Fruit fly (Drosophila melanogaster) whole organism, embryonic: ENCODE results near the gene CG17202.

Experiments
- Atf6 ChIP-seq: fragments of 200-800 bp; sonication (Bioruptor generic); IDR thresholded peaks from 2 replicates; pipeline ENCODE4 v1.3.6; 2022; ENCODE audit warnings: missing biosample characterization, missing genetic modification characterization
- CG10654 ChIP-seq: fragments of 200-800 bp; sonication (Bioruptor generic); optimal IDR thresholded peaks from 2 replicates; lab custom pipeline; 2016; ENCODE audit warnings: missing biosample characterization, missing genetic modification characterization
- CG11456 ChIP-seq: fragments of 200-800 bp; sonication (Bioruptor generic); IDR thresholded peaks from 3 replicates; pipeline ENCODE4 v1.3.6; 2022; ENCODE audit warnings: missing biosample characterization, missing genetic modification characterization
- CG12769 ChIP-seq: fragments of 200-800 bp; sonication (Bioruptor generic); optimal IDR thresholded peaks from 2 replicates; lab custom pipeline; 2019; ENCODE audit warnings: missing biosample characterization, mild to moderate bottlenecking, missing genetic modification characterization, moderate library complexity
- CG14667 ChIP-seq: fragments of 200-800 bp; sonication (Bioruptor generic); IDR thresholded peaks from 2 replicates; pipeline ENCODE4 v1.3.6; 2022; ENCODE audit warnings: missing biosample characterization, missing genetic modification characterization
- CG14860 ChIP-seq: fragments of 200-800 bp; sonication (Bioruptor generic); IDR thresholded peaks from 3 replicates; pipeline ENCODE4 v1.3.6; 2022; ENCODE audit warnings: missing biosample characterization, missing genetic modification characterization; ENCODE audit not compliant: partially characterized antibody
- CG15514 ChIP-seq: fragments of 200-800 bp; sonication (Bioruptor generic); optimal IDR thresholded peaks from 3 replicates; lab custom pipeline; 2017; ENCODE audit warnings: missing biosample characterization, missing genetic modification characterization, mild to moderate bottlenecking, moderate library complexity, missing genetic modification reagents
- CG1832 ChIP-seq: fragments of 200-800 bp; sonication (Bioruptor generic); optimal IDR thresholded peaks from 2 replicates; lab custom pipeline; 2017; ENCODE audit warnings: missing biosample characterization, mild to moderate bottlenecking, missing genetic modification characterization, inconsistent platforms
- CG18619 ChIP-seq: fragments of 200-800 bp; sonication (Bioruptor generic); optimal IDR thresholded peaks from 3 replicates; lab custom pipeline; 2017; ENCODE audit warnings: missing biosample characterization, mild to moderate bottlenecking, missing genetic modification characterization
- CG2116 ChIP-seq: fragments of 200-800 bp; sonication (Bioruptor generic); optimal IDR thresholded peaks from 3 replicates; lab custom pipeline; 2018; ENCODE audit warnings: missing biosample characterization, mild to moderate bottlenecking, missing genetic modification characterization
- CG2199 ChIP-seq: fragments of 200-800 bp; sonication (Bioruptor generic); IDR thresholded peaks from 3 replicates; pipeline ENCODE4 v1.3.6; 2022; ENCODE audit warnings: missing biosample characterization, missing genetic modification characterization
- CG9609 ChIP-seq: fragments of 200-800 bp; sonication (Bioruptor generic); optimal IDR thresholded peaks from 3 replicates; lab custom pipeline; 2016; ENCODE audit warnings: missing biosample characterization, missing genetic modification characterization
- CG9876 ChIP-seq: fragments of 200-800 bp; sonication (Bioruptor generic); optimal IDR thresholded peaks from 2 replicates; lab custom pipeline; 2016; ENCODE audit warnings: missing biosample characterization, missing genetic modification characterization
- Fer1 ChIP-seq: fragments of 200-800 bp; sonication (Bioruptor generic); optimal IDR thresholded peaks from 2 replicates; lab custom pipeline; 2017; ENCODE audit warnings: missing biosample characterization, mild to moderate bottlenecking, missing genetic modification characterization
- Mad ChIP-seq: fragments of 200-800 bp; sonication (Bioruptor generic); optimal IDR thresholded peaks from 2 replicates; lab custom pipeline; 2016; ENCODE audit warnings: missing biosample characterization, missing genetic modification characterization
- Nf-YB ChIP-seq: fragments of 200-800 bp; sonication (Bioruptor generic); optimal IDR thresholded peaks from 3 replicates; lab custom pipeline; 2019; ENCODE audit warnings: missing biosample characterization, mild to moderate bottlenecking, missing genetic modification characterization, moderate library complexity
- Oli ChIP-seq: fragments of 200-800 bp; sonication (Bioruptor generic); optimal IDR thresholded peaks from 2 replicates; lab custom pipeline; 2018; ENCODE audit warnings: missing biosample characterization, mild to moderate bottlenecking, missing genetic modification characterization, moderate library complexity
- Opbp ChIP-seq: fragments of 200-800 bp; sonication (Bioruptor generic); IDR thresholded peaks from 3 replicates; pipeline ENCODE4 v1.3.6; 2022; ENCODE audit warnings: missing biosample characterization, missing genetic modification characterization; ENCODE audit not compliant: partially characterized antibody
- Rfx ChIP-seq: fragments of 200-800 bp; sonication (Bioruptor generic); IDR thresholded peaks from 2 replicates; pipeline ENCODE4 v1.3.6; 2022; ENCODE audit warnings: missing biosample characterization, missing genetic modification characterization
- Trl ChIP-seq, 3 experiments: fragments of >200 bp in 2 of 3; fragments of 200-800 bp in 1 of 3; sonication (Bioruptor generic) in 1 of 3; optimal IDR thresholded peaks; 2 replicates in 1 of 3; 3 replicates in 2 of 3; lab custom pipeline; 2016 to 2017; ENCODE audit warnings: missing biosample characterization in 1 of 3, missing genetic modification characterization in 1 of 3
- ac ChIP-seq: fragments of 200-800 bp; sonication (Bioruptor generic); optimal IDR thresholded peaks from 3 replicates; lab custom pipeline; 2017; ENCODE audit warnings: missing biosample characterization, mild to moderate bottlenecking, missing genetic modification characterization
- bsh ChIP-seq, 2 experiments: fragments of 200-800 bp; sonication (Bioruptor generic); optimal IDR thresholded peaks; 2 replicates each; lab custom pipeline; 2017 to 2018; ENCODE audit warnings: mild to moderate bottlenecking in 2 of 2, missing biosample characterization in 2 of 2, missing genetic modification characterization in 2 of 2, moderate library complexity in 1 of 2
- cad ChIP-seq: fragments of >200 bp; optimal IDR thresholded peaks from 2 replicates; lab custom pipeline; 2017; ENCODE audit warnings: missing biosample characterization, missing genetic modification characterization
- cas ChIP-seq: fragments of 200-800 bp; sonication (Bioruptor generic); IDR thresholded peaks from 2 replicates; pipeline ENCODE4 v1.3.6; 2022; ENCODE audit warnings: missing biosample characterization, missing genetic modification characterization
- cg ChIP-seq: fragments of 200-800 bp; sonication (Bioruptor generic); optimal IDR thresholded peaks from 3 replicates; lab custom pipeline; 2019; ENCODE audit warnings: missing biosample characterization, mild to moderate bottlenecking, missing genetic modification characterization, moderate library complexity
- h ChIP-seq: fragments of >200 bp; optimal IDR thresholded peaks from 2 replicates; lab custom pipeline; 2017
- ham ChIP-seq: fragments of 200-800 bp; sonication (Bioruptor generic); IDR thresholded peaks from 2 replicates; pipeline ENCODE4 v1.3.6; 2022; ENCODE audit warnings: missing biosample characterization, missing genetic modification characterization
- knrl ChIP-seq: fragments of 200-800 bp; sonication (Bioruptor generic); IDR thresholded peaks from 3 replicates; pipeline ENCODE4 v1.3.6; 2022; ENCODE audit warnings: missing biosample characterization, missing genetic modification characterization; ENCODE audit not compliant: partially characterized antibody
- lmd ChIP-seq: fragments of 200-800 bp; sonication (Bioruptor generic); IDR thresholded peaks from 2 replicates; pipeline ENCODE4 v1.3.6; 2022; ENCODE audit warnings: missing biosample characterization, missing genetic modification characterization
- nom ChIP-seq: fragments of 200-800 bp; sonication (Bioruptor generic); optimal IDR thresholded peaks from 2 replicates; lab custom pipeline; 2017; ENCODE audit warnings: missing biosample characterization, missing genetic modification characterization, mild to moderate bottlenecking, moderate library complexity, missing genetic modification reagents
- row ChIP-seq: fragments of 200-800 bp; sonication (Bioruptor generic); IDR thresholded peaks from 3 replicates; pipeline ENCODE4 v1.3.6; 2022; ENCODE audit warnings: missing biosample characterization, missing genetic modification characterization
- scrt ChIP-seq: fragments of 200-800 bp; sonication (Bioruptor generic); optimal IDR thresholded peaks from 2 replicates; lab custom pipeline; 2018; ENCODE audit warnings: missing biosample characterization, mild to moderate bottlenecking, missing genetic modification characterization, moderate library complexity
- seq ChIP-seq: fragments of 200-800 bp; sonication (Bioruptor generic); IDR thresholded peaks from 2 replicates; pipeline ENCODE4 v1.3.6; 2022; ENCODE audit warnings: missing biosample characterization, missing genetic modification characterization
- sisA ChIP-seq: fragments of 200-800 bp; sonication (Bioruptor generic); IDR thresholded peaks from 2 replicates; pipeline ENCODE4 v1.3.6; 2022; ENCODE audit warnings: missing biosample characterization, missing genetic modification characterization
- stwl ChIP-seq: fragments of 200-800 bp; sonication (Bioruptor generic); optimal IDR thresholded peaks from 3 replicates; lab custom pipeline; 2018; ENCODE audit warnings: missing biosample characterization, mild to moderate bottlenecking, missing genetic modification characterization, moderate library complexity
- sug ChIP-seq: fragments of 200-800 bp; optimal IDR thresholded peaks from 2 replicates; lab custom pipeline; 2019; ENCODE audit warnings: missing biosample characterization, mild to moderate bottlenecking, missing genetic modification characterization, moderate library complexity
- tin ChIP-seq: fragments of 200-800 bp; sonication (Bioruptor generic); optimal IDR thresholded peaks from 3 replicates; lab custom pipeline; 2016; ENCODE audit warnings: missing biosample characterization, missing genetic modification characterization
- tio ChIP-seq: fragments of 200-800 bp; sonication (Bioruptor generic); optimal IDR thresholded peaks from 2 replicates; lab custom pipeline; 2017; ENCODE audit warnings: missing biosample characterization, missing genetic modification characterization, inconsistent platforms
- wor ChIP-seq: fragments of 200-800 bp; sonication (Bioruptor generic); IDR thresholded peaks from 2 replicates; pipeline ENCODE4 v1.3.6; 2022; ENCODE audit warnings: missing biosample characterization, missing genetic modification characterization

The CG17202 gene

dm6 chr3R:12422379-12422975 lies at the start of gene CG17202, which contains the start of gene Scgbeta (continued):
- TF ChIP-seq bsh (GFP tag; optimal IDR thresholded peaks at IDR 0.05; lab: Kevin White, UChicago), result no peak
- TF ChIP-seq tin (GFP tag; lab: Kevin White, UChicago), result no peak
- no peak for TF ChIP-seq tio (GFP tag; lab: Kevin White, UChicago)
- TF ChIP-seq CG10654 (GFP tag; lab: Kevin White, UChicago), result no peak
- TF ChIP-seq Mad (GFP tag; lab: Kevin White, UChicago), result no peak
- no peak for TF ChIP-seq CG9609
- TF ChIP-seq seq, result no peak
- peak; percentile 41 for TF ChIP-seq stwl (tag; lab: Kevin White, UChicago)
- TF ChIP-seq ac, result no peak
- TF ChIP-seq CG15514, result peak; percentile 100
- TF ChIP-seq CG9876, result no peak
- no peak for TF ChIP-seq CG14860 (GFP tag; lab: Robert Waterston, UW)
- no peak for TF ChIP-seq CG14667
- no peak for TF ChIP-seq cas (GFP tag; lab: Robert Waterston, UW)
- no peak for TF ChIP-seq CG1832 (GFP tag; lab: Kevin White, UChicago)
- peak; percentile 49; the same call in 1 of the 3 replicates for TF ChIP-seq knrl (GFP tag; lab: Robert Waterston, UW)
- no peak for TF ChIP-seq Nf-YB (GFP tag; lab: Kevin White, UChicago)
- peak; percentile 20 for TF ChIP-seq CG18619
- TF ChIP-seq sisA (GFP tag; lab: Robert Waterston, UW), result no peak
- peak; percentile 38; the same call in 1 of the 3 replicates for TF ChIP-seq CG11456
- TF ChIP-seq ham (GFP tag; lab: Robert Waterston, UW), result no peak
- TF ChIP-seq Atf6 (GFP tag; lab: Robert Waterston, UW), result no peak
- TF ChIP-seq lmd (GFP tag; lab: Robert Waterston, UW), result no peak
- 0 out of 2 replicates have a peak, but pooled peaks have one; percentile 40 for TF ChIP-seq Rfx (GFP tag; lab: Robert Waterston, UW)
- no peak for TF ChIP-seq scrt (GFP tag; lab: Kevin White, UChicago)
- peak; percentile 10 for TF ChIP-seq Fer1 (GFP tag; lab: Kevin White, UChicago)

DNA sequence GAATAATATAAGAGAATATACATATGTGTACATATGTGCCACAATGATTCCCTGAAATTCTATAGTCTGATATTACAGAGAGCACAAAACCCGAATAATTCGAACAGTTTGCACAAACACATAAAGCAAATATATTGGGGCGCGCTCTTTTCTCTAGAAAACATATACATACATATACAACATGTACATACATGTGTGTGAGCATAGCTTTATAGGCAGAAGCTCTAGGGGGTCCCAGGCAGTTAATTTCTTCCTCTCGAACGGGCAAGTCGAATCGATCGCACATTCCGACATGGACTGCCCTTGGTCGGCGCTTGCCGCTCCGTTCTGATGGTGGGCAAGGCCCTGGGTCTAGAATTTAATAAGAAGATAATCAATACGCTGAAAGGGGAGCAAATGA lies 49.8 kb upstream of the CG17202 start, which contains the start of gene GstD3:
Gene GstD3, plus strand, starts transcription at position 269 of the 400 bp plus-strand sequence.
- TF ChIP-seq Trl (optimal IDR thresholded peaks at IDR 0.05; lab: Kevin White, UChicago) (peak; percentile 12 to 31), Trl (GFP tag; optimal IDR thresholded peaks at IDR 0.05; lab: Kevin White, UChicago) (no peak), CG2116 (no peak), cad (GFP tag; lab: Kevin White, UChicago) (no peak), CG12769 (tag; lab: Kevin White, UChicago) (peak; percentile 4), row (GFP tag; lab: Robert Waterston, UW) (no peak), CG2199 (GFP tag; lab: Robert Waterston, UW) (0 out of 3 replicates have a peak, but pooled peaks have one; percentile 44), sug (tag; lab: Kevin White, UChicago) (peak; percentile 94), nom (GFP tag; lab: Kevin White, UChicago) (peak; percentile 15), h (lab: Kevin White, UChicago) (no peak), Oli (tag; lab: Kevin White, UChicago) (no peak), cg (GFP tag; lab: Kevin White, UChicago) (peak; percentile 65), Opbp (GFP tag; lab: Robert Waterston, UW) (peak; percentile 15; the same call in 1 of the 3 replicates), wor (GFP tag; lab: Robert Waterston, UW) (no peak)
